Worm (Caenorhabditis elegans): ENCODE results near the gene M110.3.
A peak's percentile ranks its signal among the peaks of the same experiment; 100 is the strongest.

The M110.3 gene

DNA sequence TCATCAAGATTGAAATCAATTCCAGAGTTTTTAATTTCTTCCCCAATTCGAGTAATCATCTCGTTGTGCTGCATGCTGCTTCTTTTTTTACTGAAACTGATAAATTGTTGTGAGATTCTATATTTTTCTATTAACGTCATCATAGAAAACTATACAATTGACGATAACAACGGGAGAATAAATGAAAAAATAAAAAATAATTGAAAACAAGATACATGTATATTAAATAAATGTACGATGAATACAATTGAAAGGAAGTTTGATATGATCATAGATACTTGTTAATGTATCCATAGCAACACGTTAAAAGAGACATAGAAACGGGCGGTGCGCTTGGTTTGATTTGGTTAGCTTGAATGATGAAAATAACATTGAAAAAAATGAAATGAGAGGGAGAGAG, 26.0 kb downstream of the M110.3 start, which contains the start of gene T05C12.8:
TSS of gene T05C12.8 (minus strand) at position 101 of the 400 bp plus-strand sequence.
- TF ChIP-seq elt-1 (tag; optimal IDR thresholded peaks at IDR 0.05; ENCODE audit: borderline replicate concordance, insufficient read depth) (no peak), ces-1 (GFP tag; optimal IDR thresholded peaks at IDR 0.05) (peak; percentile 15)

DNA sequence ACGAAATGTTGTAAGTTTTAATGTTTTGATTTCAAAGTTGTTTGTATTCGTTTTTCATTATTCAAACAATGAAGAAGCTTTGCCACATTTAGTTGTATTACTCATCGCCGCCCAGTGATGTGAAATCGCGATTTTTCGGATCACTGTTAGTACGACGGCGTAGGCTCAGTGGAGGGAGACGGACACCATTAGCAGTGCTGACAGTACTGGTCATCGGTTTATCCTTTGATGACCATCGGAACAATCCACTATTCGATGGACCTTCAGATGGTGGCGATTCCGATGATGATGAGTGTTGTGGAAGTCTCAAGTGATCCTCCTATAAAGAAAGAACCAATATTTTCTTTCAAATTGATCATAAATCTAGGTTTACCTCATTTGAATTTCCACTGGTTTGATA, 28.9 kb downstream of the M110.3 start:
- TF ChIP-seq lsy-2 (tag; optimal IDR thresholded peaks at IDR 0.05) (no peak), lin-32 (GFP tag; optimal IDR thresholded peaks at IDR 0.05) (no peak), drap-1 (GFP tag; optimal IDR thresholded peaks at IDR 0.05) (no peak), mep-1 (tag; optimal IDR thresholded peaks at IDR 0.05) (no peak), nhr-12 (tag; optimal IDR thresholded peaks at IDR 0.05) (no peak), sem-2 (GFP tag; optimal IDR thresholded peaks at IDR 0.05) (no peak), blmp-1 (tag; optimal IDR thresholded peaks at IDR 0.05) (no peak), unc-120 (tag; optimal IDR thresholded peaks at IDR 0.05; ENCODE audit: poor library complexity, severe bottlenecking) (no peak)

DNA sequence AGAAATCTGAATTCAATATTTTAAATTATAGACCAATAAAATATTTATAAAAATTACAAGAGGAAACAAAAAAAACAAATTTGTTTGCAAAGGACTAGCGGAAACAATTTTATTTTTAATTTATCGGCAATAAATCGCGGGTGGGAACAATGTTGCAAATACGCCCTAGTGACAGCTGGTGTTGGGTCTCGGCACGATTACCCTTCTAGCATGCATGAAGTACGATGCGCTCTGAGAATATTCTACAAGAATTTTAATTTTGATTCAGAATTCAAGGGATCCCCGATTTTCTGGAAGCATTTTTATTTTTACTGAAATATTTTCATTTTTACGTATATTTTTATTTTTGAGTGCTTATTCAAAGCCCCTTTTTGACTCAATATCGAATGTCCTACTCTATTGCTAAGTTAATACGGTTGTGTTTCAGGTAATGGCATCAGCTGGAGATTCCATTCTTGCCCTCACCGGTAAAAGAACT, 31.4 kb downstream of the M110.3 start, which contains the start of the genes mig-5 and cct-1:
TSS of gene mig-5 (minus strand) at position 8 of the 478 bp plus-strand sequence.
TSS of gene cct-1 (plus strand) at position 428 of the 478 bp plus-strand sequence.
- peak; percentile 8 for TF ChIP-seq ceh-43 (GFP tag; optimal IDR thresholded peaks at IDR 0.05)
- no peak for TF ChIP-seq ztf-11 (tag; optimal IDR thresholded peaks at IDR 0.05)
- no peak for TF ChIP-seq sem-2 (GFP tag; optimal IDR thresholded peaks at IDR 0.05)
- peak; percentile 87 for TF ChIP-seq ces-1 (GFP tag; optimal IDR thresholded peaks at IDR 0.05)
- TF ChIP-seq nhr-28 (tag; optimal IDR thresholded peaks at IDR 0.05), result no peak
- no peak for TF ChIP-seq ceh-83 (GFP tag; optimal IDR thresholded peaks at IDR 0.05)
- TF ChIP-seq elt-1 (tag; optimal IDR thresholded peaks at IDR 0.05; ENCODE audit: borderline replicate concordance, insufficient read depth), result no peak
- peak; percentile 91 for TF ChIP-seq ceh-39 (tag; optimal IDR thresholded peaks at IDR 0.05)
- TF ChIP-seq cnd-1 (tag; optimal IDR thresholded peaks at IDR 0.05), result peak; percentile 96
- peak; percentile 40 for TF ChIP-seq drap-1 (GFP tag; optimal IDR thresholded peaks at IDR 0.05)
- peak; percentile 98 for TF ChIP-seq mep-1 (tag; optimal IDR thresholded peaks at IDR 0.05)
- TF ChIP-seq unc-62 (GFP tag; optimal IDR thresholded peaks at IDR 0.05), result peak; percentile 86
- peak; percentile 40 for TF ChIP-seq ham-2 (GFP tag; optimal IDR thresholded peaks at IDR 0.05)
- no peak for TF ChIP-seq tbx-8 (GFP tag; optimal IDR thresholded peaks at IDR 0.05)
- TF ChIP-seq snpc-4 (tag; optimal IDR thresholded peaks at IDR 0.05), result no peak
- TF ChIP-seq pha-4 (tag; optimal IDR thresholded peaks at IDR 0.05), result peak; percentile 96
- no peak for TF ChIP-seq zip-8 (tag; optimal IDR thresholded peaks at IDR 0.05)
- TF ChIP-seq unc-120 (tag; optimal IDR thresholded peaks at IDR 0.05; ENCODE audit: poor library complexity, severe bottlenecking), result no peak
- TF ChIP-seq flh-1 (GFP tag; optimal IDR thresholded peaks at IDR 0.05), result no peak
- peak; percentile 67 for TF ChIP-seq sptf-1 (tag; optimal IDR thresholded peaks at IDR 0.05)
- peak; percentile 40 for TF ChIP-seq blmp-1 (tag; optimal IDR thresholded peaks at IDR 0.05)
- TF ChIP-seq elt-3 (tag; optimal IDR thresholded peaks at IDR 0.05), result no peak
- TF ChIP-seq unc-39 (tag; optimal IDR thresholded peaks at IDR 0.05), result no peak
- peak; percentile 100 for TF ChIP-seq lsy-2 (tag; optimal IDR thresholded peaks at IDR 0.05)
- peak; percentile 70 for TF ChIP-seq mab-5 (tag; optimal IDR thresholded peaks at IDR 0.05)
- peak; percentile 61 for TF ChIP-seq M03D4.4 (tag; optimal IDR thresholded peaks at IDR 0.05)
- TF ChIP-seq bed-3 (GFP tag; optimal IDR thresholded peaks at IDR 0.05), result no peak
- TF ChIP-seq nhr-237 (tag; optimal IDR thresholded peaks at IDR 0.05), result peak; percentile 96
- TF ChIP-seq hlh-1 (tag; optimal IDR thresholded peaks at IDR 0.05), result peak; percentile 87
- peak; percentile 60 for TF ChIP-seq nhr-2 (tag; optimal IDR thresholded peaks at IDR 0.05)
- peak; percentile 59 for TF ChIP-seq lin-32 (GFP tag; optimal IDR thresholded peaks at IDR 0.05)
- no peak for TF ChIP-seq mls-2 (tag; optimal IDR thresholded peaks at IDR 0.05)
- no peak for TF ChIP-seq nhr-76 (tag; optimal IDR thresholded peaks at IDR 0.05)
- TF ChIP-seq lin-13 (tag; optimal IDR thresholded peaks at IDR 0.05), result peak; percentile 91
- no peak for TF ChIP-seq nhr-12 (tag; optimal IDR thresholded peaks at IDR 0.05)

ce11 chrII:8181437-8181836, 35.0 kb downstream of the M110.3 start, which contains the start of gene dylt-3:
dylt-3 (plus strand) TSS chrII:8181737.
- TF ChIP-seq ztf-11 (tag; optimal IDR thresholded peaks at IDR 0.05), result no peak
- no peak for TF ChIP-seq sptf-1 (tag; optimal IDR thresholded peaks at IDR 0.05)
- TF ChIP-seq blmp-1 (tag; optimal IDR thresholded peaks at IDR 0.05), result no peak
- TF ChIP-seq nhr-28 (tag; optimal IDR thresholded peaks at IDR 0.05), result no peak
- TF ChIP-seq lin-32 (GFP tag; optimal IDR thresholded peaks at IDR 0.05), result no peak
- no peak for TF ChIP-seq ceh-43 (GFP tag; optimal IDR thresholded peaks at IDR 0.05)
- no peak for TF ChIP-seq drap-1 (GFP tag; optimal IDR thresholded peaks at IDR 0.05)
- no peak for TF ChIP-seq flh-1 (GFP tag; optimal IDR thresholded peaks at IDR 0.05)
- TF ChIP-seq mab-5 (tag; optimal IDR thresholded peaks at IDR 0.05), result no peak
- no peak for TF ChIP-seq zip-8 (tag; optimal IDR thresholded peaks at IDR 0.05)
- TF ChIP-seq lin-13 (tag; optimal IDR thresholded peaks at IDR 0.05), result no peak
- no peak for TF ChIP-seq ceh-39 (tag; optimal IDR thresholded peaks at IDR 0.05)
- TF ChIP-seq tbx-8 (GFP tag; optimal IDR thresholded peaks at IDR 0.05), result no peak
- no peak for TF ChIP-seq bed-3 (GFP tag; optimal IDR thresholded peaks at IDR 0.05)
- TF ChIP-seq cnd-1 (tag; optimal IDR thresholded peaks at IDR 0.05), result no peak
- no peak for TF ChIP-seq ces-1 (GFP tag; optimal IDR thresholded peaks at IDR 0.05)
- no peak for TF ChIP-seq nhr-2 (tag; optimal IDR thresholded peaks at IDR 0.05)
